Worm (Caenorhabditis elegans) whole organism, L1 larva: ENCODE data around the gene C33F10.11.

Experiments used
- C16A3.4 ChIP-seq: fragments of 150-350 bp; optimal IDR thresholded peaks from 2 replicates; lab custom pipeline; 2014; ENCODE audit warnings: missing biosample characterization, missing genetic modification characterization
- Y116A8C.19 ChIP-seq: sonication (generic microtip); optimal IDR thresholded peaks from 2 replicates; lab custom pipeline; 2016; ENCODE audit warnings: missing compliant biosample characterization, missing genetic modification characterization, borderline replicate concordance
- alr-1 ChIP-seq: fragments of 200-800 bp; sonication (Bioruptor generic); optimal IDR thresholded peaks from 2 replicates; lab custom pipeline; 2018; ENCODE audit warnings: borderline replicate concordance, mild to moderate bottlenecking, missing genetic modification characterization, missing compliant biosample characterization
- aly-2 ChIP-seq: fragments of 150-350 bp; optimal IDR thresholded peaks from 2 replicates; lab custom pipeline; 2014; ENCODE audit warnings: missing biosample characterization, missing genetic modification characterization
- blmp-1 ChIP-seq: fragments of 150-350 bp; optimal IDR thresholded peaks from 2 replicates; lab custom pipeline; 2014; ENCODE audit warnings: missing biosample characterization, missing genetic modification characterization
- ceh-63 ChIP-seq: fragments of 200-800 bp; sonication (Bioruptor generic); optimal IDR thresholded peaks from 2 replicates; lab custom pipeline; 2018; ENCODE audit warnings: mild to moderate bottlenecking, missing genetic modification characterization, missing compliant biosample characterization
- ceh-8 ChIP-seq: fragments of 200-800 bp; sonication (Bioruptor generic); optimal IDR thresholded peaks from 2 replicates; lab custom pipeline; 2018; ENCODE audit warnings: mild to moderate bottlenecking, missing genetic modification characterization, moderate library complexity, missing compliant biosample characterization
- ceh-82 ChIP-seq, 3 experiments: fragments of 150-350 bp in 1 of 3; sonication (generic microtip) in 2 of 3; optimal IDR thresholded peaks; 2 replicates each; lab custom pipeline; 2014 to 2017; ENCODE audit warnings: missing biosample characterization in 3 of 3, missing genetic modification characterization in 3 of 3
- dpl-1 ChIP-seq, 3 experiments: fragments of 150-350 bp in 2 of 3; sonication (generic microtip) in 1 of 3; optimal IDR thresholded peaks; 2 replicates each; lab custom pipeline; 2014 to 2017; ENCODE audit warnings: missing biosample characterization in 3 of 3, missing genetic modification characterization in 3 of 3, missing genetic modification reagents in 3 of 3
- dsc-1 ChIP-seq: sonication (generic microtip); optimal IDR thresholded peaks from 2 replicates; lab custom pipeline; 2016; ENCODE audit warnings: mild to moderate bottlenecking, missing genetic modification characterization, missing compliant biosample characterization
- efl-1 ChIP-seq, 4 experiments: fragments of 150-350 bp; optimal IDR thresholded peaks in 3 of 4; peaks in 1 of 4; 1 replicate in 1 of 4; 2 replicates in 3 of 4; lab custom pipeline; 2014; ENCODE audit warnings: missing biosample characterization in 2 of 4, missing genetic modification characterization in 2 of 4, missing genetic modification reagents in 2 of 4
- egl-13 ChIP-seq: sonication (generic microtip); optimal IDR thresholded peaks from 2 replicates; lab custom pipeline; 2016; ENCODE audit warnings: missing genotype, missing genetic modification reagents, missing genetic modification characterization, missing compliant biosample characterization
- elt-2 ChIP-seq: sonication (generic microtip); optimal IDR thresholded peaks from 2 replicates; lab custom pipeline; 2016; ENCODE audit warnings: missing genetic modification characterization, mild to moderate bottlenecking, inconsistent platforms, missing compliant biosample characterization, missing genetic modification reagents
- elt-3 ChIP-seq, 6 experiments: fragments of 150-350 bp in 1 of 6; sonication (generic microtip); optimal IDR thresholded peaks; 2 replicates each; lab custom pipeline; 2017 to 2018; ENCODE audit warnings: missing biosample characterization in 6 of 6, missing genetic modification characterization in 6 of 6, inconsistent platforms in 1 of 6
- ets-5 ChIP-seq: fragments of 200-800 bp; sonication (Bioruptor generic); IDR thresholded peaks from 2 replicates; pipeline ENCODE4 v1.3.6; 2022; ENCODE audit warnings: missing genetic modification characterization, missing compliant biosample characterization
- fkh-4 ChIP-seq: sonication (generic microtip); optimal IDR thresholded peaks from 2 replicates; lab custom pipeline; 2016; ENCODE audit warnings: missing compliant biosample characterization, missing genetic modification characterization, borderline replicate concordance
- fos-1 ChIP-seq: fragments of 150-350 bp; optimal IDR thresholded peaks from 2 replicates; lab custom pipeline; 2014; ENCODE audit warnings: missing biosample characterization, missing genetic modification characterization
- grh-1 ChIP-seq: fragments of 200-800 bp; sonication (Bioruptor generic); IDR thresholded peaks from 2 replicates; pipeline ENCODE4 v1.3.6; 2022; ENCODE audit warnings: missing genetic modification reagents, missing genetic modification characterization, missing compliant biosample characterization
- hpl-2 ChIP-seq: fragments of 150-350 bp; optimal IDR thresholded peaks from 2 replicates; lab custom pipeline; 2014; ENCODE audit warnings: missing biosample characterization, missing genetic modification reagents, missing genetic modification characterization
- jun-1 ChIP-seq: fragments of 150-350 bp; optimal IDR thresholded peaks from 2 replicates; lab custom pipeline; 2014; ENCODE audit warnings: missing biosample characterization, missing genetic modification reagents, missing genetic modification characterization
- lin-14 ChIP-seq: fragments of 200-800 bp; sonication (Bioruptor generic); optimal IDR thresholded peaks from 2 replicates; lab custom pipeline; 2018; ENCODE audit warnings: mild to moderate bottlenecking, missing genetic modification characterization, moderate library complexity, missing compliant biosample characterization
- lin-15B ChIP-seq: fragments of 150-350 bp; sonication (generic microtip); optimal IDR thresholded peaks from 3 replicates; lab custom pipeline; 2014; ENCODE audit warnings: missing biosample characterization, missing genetic modification characterization
- lin-35 ChIP-seq, 2 experiments: fragments of 150-350 bp; optimal IDR thresholded peaks; 2 replicates each; lab custom pipeline; 2014; ENCODE audit warnings: missing biosample characterization in 2 of 2, missing genetic modification characterization in 2 of 2, missing genetic modification reagents in 2 of 2
- lin-39 ChIP-seq: fragments of 150-350 bp; optimal IDR thresholded peaks from 2 replicates; lab custom pipeline; 2014; ENCODE audit warnings: missing biosample characterization, missing genetic modification reagents, missing genetic modification characterization
- lir-3 ChIP-seq: sonication (generic microtip); optimal IDR thresholded peaks from 2 replicates; lab custom pipeline; 2016; ENCODE audit warnings: mild to moderate bottlenecking, missing genetic modification characterization, moderate library complexity, missing compliant biosample characterization; ENCODE audit not compliant: poor library complexity
- lsy-2 ChIP-seq, 2 experiments: fragments of 150-350 bp; optimal IDR thresholded peaks; 2 replicates each; lab custom pipeline; 2014; ENCODE audit warnings: missing biosample characterization in 2 of 2, missing genetic modification characterization in 2 of 2
- mdl-1 ChIP-seq, 2 experiments: fragments of 150-350 bp; optimal IDR thresholded peaks; 2 replicates each; lab custom pipeline; 2014 to 2017; ENCODE audit warnings: missing biosample characterization in 2 of 2, missing genetic modification characterization in 2 of 2, inconsistent platforms in 1 of 2
- mep-1 ChIP-seq: fragments of 150-350 bp; optimal IDR thresholded peaks from 2 replicates; lab custom pipeline; 2014; ENCODE audit warnings: missing biosample characterization, missing genetic modification characterization
- nhr-12 ChIP-seq: sonication (generic microtip); optimal IDR thresholded peaks from 2 replicates; lab custom pipeline; 2017; ENCODE audit warnings: missing biosample characterization, missing genetic modification characterization
- nhr-19 ChIP-seq: fragments of 200-800 bp; sonication (Bioruptor generic); conservative IDR thresholded peaks from 2 replicates; pipeline ENCODE4 v1.3.6; 2022; ENCODE audit warnings: missing genetic modification characterization, missing compliant biosample characterization
- nhr-20 ChIP-seq: sonication (generic microtip); optimal IDR thresholded peaks from 2 replicates; lab custom pipeline; 2016; ENCODE audit warnings: mild to moderate bottlenecking, missing genetic modification characterization, missing compliant biosample characterization
- nhr-28 ChIP-seq: fragments of 150-350 bp; optimal IDR thresholded peaks from 2 replicates; lab custom pipeline; 2014; ENCODE audit warnings: missing biosample characterization, missing genetic modification characterization
- nhr-47 ChIP-seq: sonication (generic microtip); optimal IDR thresholded peaks from 2 replicates; lab custom pipeline; 2016; ENCODE audit warnings: mild to moderate bottlenecking, missing genetic modification characterization, moderate library complexity, missing compliant biosample characterization
- nhr-71 ChIP-seq: sonication (generic microtip); optimal IDR thresholded peaks from 2 replicates; lab custom pipeline; 2016; ENCODE audit warnings: mild to moderate bottlenecking, missing genetic modification characterization, moderate library complexity, missing compliant biosample characterization
- nhr-76 ChIP-seq: sonication (generic microtip); optimal IDR thresholded peaks from 2 replicates; lab custom pipeline; 2017; ENCODE audit warnings: missing biosample characterization, missing genetic modification characterization
- nhr-77 ChIP-seq: fragments of 150-350 bp; optimal IDR thresholded peaks from 2 replicates; lab custom pipeline; 2014; ENCODE audit warnings: missing biosample characterization, missing genetic modification characterization
- nhr-85 ChIP-seq: sonication (generic microtip); peaks from one replicate; lab custom pipeline; 2016; ENCODE audit warnings: missing genetic modification characterization, inconsistent platforms, missing compliant biosample characterization
- nhr-90 ChIP-seq: sonication (generic microtip); optimal IDR thresholded peaks from 2 replicates; lab custom pipeline; 2016; ENCODE audit warnings: mild to moderate bottlenecking, missing genetic modification characterization, missing compliant biosample characterization; ENCODE audit not compliant: poor library complexity
- pqm-1 ChIP-seq: sonication (generic microtip); optimal IDR thresholded peaks from 3 replicates; lab custom pipeline; 2017; ENCODE audit warnings: missing biosample characterization, missing genetic modification characterization
- rnt-1 ChIP-seq: sonication (generic microtip); optimal IDR thresholded peaks from 2 replicates; lab custom pipeline; 2016; ENCODE audit warnings: mild to moderate bottlenecking, missing genetic modification characterization, moderate library complexity, missing compliant biosample characterization
- skn-1 ChIP-seq: fragments of 150-350 bp; optimal IDR thresholded peaks from 2 replicates; lab custom pipeline; 2014; ENCODE audit warnings: missing biosample characterization, missing genetic modification characterization
- snpc-4 ChIP-seq: fragments of 150-350 bp; optimal IDR thresholded peaks from 2 replicates; lab custom pipeline; 2014; ENCODE audit warnings: missing biosample characterization, missing genetic modification characterization
- snu-23 ChIP-seq: sonication (generic microtip); optimal IDR thresholded peaks from 2 replicates; lab custom pipeline; 2016; ENCODE audit warnings: missing genetic modification characterization, missing compliant biosample characterization
- sox-4 ChIP-seq: sonication (generic microtip); optimal IDR thresholded peaks from 2 replicates; lab custom pipeline; 2016; ENCODE audit warnings: missing genetic modification characterization, missing compliant biosample characterization
- sptf-1 ChIP-seq: fragments of 150-350 bp; optimal IDR thresholded peaks from 2 replicates; lab custom pipeline; 2014; ENCODE audit warnings: missing biosample characterization, missing genetic modification characterization
- tlp-1 ChIP-seq: fragments of 150-350 bp; optimal IDR thresholded peaks from 2 replicates; lab custom pipeline; 2014; ENCODE audit warnings: missing biosample characterization, missing genetic modification characterization
- unc-130 ChIP-seq: fragments of 150-350 bp; optimal IDR thresholded peaks from 2 replicates; lab custom pipeline; 2017; ENCODE audit warnings: missing biosample characterization, missing genetic modification characterization, inconsistent platforms
- unc-86 ChIP-seq: sonication (generic microtip); optimal IDR thresholded peaks from 2 replicates; lab custom pipeline; 2016; ENCODE audit warnings: missing genetic modification characterization, missing compliant biosample characterization
- zip-4 ChIP-seq: fragments of 200-800 bp; sonication (Bioruptor generic); optimal IDR thresholded peaks from 2 replicates; lab custom pipeline; 2018; ENCODE audit warnings: mild to moderate bottlenecking, missing genetic modification characterization, moderate library complexity, missing compliant biosample characterization
- ztf-4 ChIP-seq: fragments of 150-350 bp; optimal IDR thresholded peaks from 2 replicates; lab custom pipeline; 2014; ENCODE audit warnings: missing biosample characterization, missing genetic modification characterization

The C33F10.11 gene

DNA sequence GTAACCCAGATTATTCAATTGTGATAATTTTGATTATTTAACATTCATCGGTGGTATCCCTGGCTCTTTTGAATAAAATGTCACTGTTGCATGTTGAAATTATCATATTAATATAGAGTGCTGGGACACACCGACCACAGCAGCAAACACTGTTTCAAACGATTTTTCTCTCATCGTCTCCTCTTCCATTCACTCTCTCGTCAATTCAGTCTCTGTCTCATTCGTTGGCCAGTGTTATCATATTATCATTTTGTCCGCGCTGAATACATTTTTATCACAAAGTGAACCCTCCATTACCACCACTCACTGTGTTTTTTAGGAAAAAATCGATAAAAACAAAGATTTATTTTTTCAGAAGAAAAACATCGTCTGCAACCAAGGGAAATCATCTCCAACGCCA lies 22.4 kb upstream of the C33F10.11 start:
- TF ChIP-seq nhr-20 (tag; lab: Kevin White, UChicago) (peak; percentile 32), blmp-1 (tag; lab: Kevin White, UChicago) (peak; percentile 32), mep-1 (no peak), ztf-4 (tag; lab: Kevin White, UChicago) (no peak), tlp-1 (tag; lab: Kevin White, UChicago) (no peak), lin-14 (GFP tag; lab: Kevin White, UChicago) (peak; percentile 8), nhr-90 (peak; percentile 6), lin-39 (tag; lab: Kevin White, UChicago) (no peak), snpc-4 (tag; lab: Kevin White, UChicago) (no peak), snu-23 (peak; percentile 4), grh-1 (GFP tag; lab: Robert Waterston, UW) (no peak), nhr-28 (no peak), lin-35 (GFP tag; optimal IDR thresholded peaks at IDR 0.05; lab: Kevin White, UChicago) (peak in 1 of 2 experiments; percentile 25), nhr-47 (no peak), unc-130 (peak; percentile 5), efl-1 (optimal IDR thresholded peaks at IDR 0.05; lab: Kevin White, UChicago) (no peak), efl-1 (GFP tag; optimal IDR thresholded peaks at IDR 0.05 in 1 of 2; lab: Kevin White, UChicago) (peak in 1 of 2 experiments; percentile 69), aly-2 (tag; lab: Kevin White, UChicago) (no peak), mdl-1 (tag; optimal IDR thresholded peaks at IDR 0.05; lab: Kevin White, UChicago) (no peak), lsy-2 (tag; optimal IDR thresholded peaks at IDR 0.05; lab: Kevin White, UChicago) (no peak), pqm-1 (no peak), ceh-8 (no peak), skn-1 (tag; lab: Kevin White, UChicago) (no peak), elt-3 (tag; optimal IDR thresholded peaks at IDR 0.05; lab: Kevin White, UChicago) (peak in 1 of 6 experiments; percentile 45), elt-2 (tag; lab: Kevin White, UChicago) (peak; percentile 85), sox-4 (tag; lab: Kevin White, UChicago) (no peak)

DNA sequence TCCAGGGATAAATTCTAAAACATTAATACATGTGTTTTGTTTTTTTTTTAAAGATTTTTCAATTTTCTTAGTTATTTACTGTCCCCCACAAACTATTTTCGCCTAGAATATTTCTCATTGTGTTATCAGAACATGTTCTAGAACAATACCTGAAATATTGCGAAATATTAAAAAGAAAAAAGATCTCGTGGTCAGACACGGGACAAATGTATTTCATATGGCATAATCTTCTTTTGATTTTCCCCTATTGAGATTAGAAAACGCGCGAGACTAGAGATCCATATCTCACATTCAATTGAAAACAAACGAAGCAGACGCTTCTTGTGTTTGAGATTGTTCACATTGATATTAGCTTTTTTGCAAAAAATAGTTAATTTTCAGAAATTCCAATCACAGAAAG lies 21.5 kb upstream of the C33F10.11 start:
- TF ChIP-seq hpl-2 (no peak), nhr-20 (tag; lab: Kevin White, UChicago) (peak; percentile 57), nhr-12 (tag; lab: Kevin White, UChicago) (no peak), nhr-85 (tag; lab: Kevin White, UChicago) (peak; percentile 88), ztf-4 (tag; lab: Kevin White, UChicago) (no peak), dsc-1 (tag; lab: Kevin White, UChicago) (peak; percentile 70), pqm-1 (no peak), fos-1 (tag; lab: Kevin White, UChicago) (no peak), egl-13 (no peak), zip-4 (GFP tag; lab: Kevin White, UChicago) (peak; percentile 76), nhr-90 (no peak), unc-86 (tag; lab: Kevin White, UChicago) (no peak), C16A3.4 (no peak), nhr-19 (GFP tag; lab: Robert Waterston, UW) (no peak), nhr-76 (tag; lab: Kevin White, UChicago) (no peak), skn-1 (tag; lab: Kevin White, UChicago) (peak; percentile 57), jun-1 (tag; lab: Kevin White, UChicago) (no peak), fkh-4 (tag; lab: Kevin White, UChicago) (no peak), aly-2 (tag; lab: Kevin White, UChicago) (no peak), ceh-82 (tag; optimal IDR thresholded peaks at IDR 0.05; lab: Kevin White, UChicago) (no peak), sptf-1 (tag; lab: Kevin White, UChicago) (no peak), nhr-71 (tag; lab: Kevin White, UChicago) (peak; percentile 64), lir-3 (tag; lab: Kevin White, UChicago) (no peak), Y116A8C.19 (no peak), snu-23 (peak; percentile 30), elt-3 (tag; optimal IDR thresholded peaks at IDR 0.05; lab: Kevin White, UChicago) (peak in 1 of 6 experiments; percentile 56), rnt-1 (tag; lab: Kevin White, UChicago) (no peak), ceh-63 (GFP tag; lab: Kevin White, UChicago) (no peak), ets-5 (GFP tag; lab: Robert Waterston, UW) (no peak), lin-39 (tag; lab: Kevin White, UChicago) (no peak), alr-1 (tag; lab: Kevin White, UChicago) (no peak), lin-15B (tag; lab: Kevin White, UChicago) (no peak), ceh-8 (no peak), dpl-1 (GFP tag; optimal IDR thresholded peaks at IDR 0.05; lab: Kevin White, UChicago) (peak; percentile 1 to 41 (median 7)), blmp-1 (tag; lab: Kevin White, UChicago) (peak; percentile 53), nhr-77 (tag; lab: Kevin White, UChicago) (no peak)
